Worm (Caenorhabditis elegans) whole organism, L3 larva: ENCODE measurements around the gene C34F11.2.

ENCODE experiments used
- ZK546.5 ChIP-seq: sonication (generic microtip); optimal IDR thresholded peaks from 2 replicates; lab custom pipeline; 2017; ENCODE audit warnings: missing biosample characterization, missing genetic modification characterization
- aly-2 ChIP-seq: fragments of 150-350 bp; optimal IDR thresholded peaks from 2 replicates; lab custom pipeline; 2014; ENCODE audit warnings: missing biosample characterization, missing genetic modification characterization
- ama-1 ChIP-seq: fragments of 150-350 bp; optimal IDR thresholded peaks from 2 replicates; lab custom pipeline; 2018
- ceh-16 ChIP-seq: sonication (generic microtip); optimal IDR thresholded peaks from 2 replicates; lab custom pipeline; 2017; ENCODE audit warnings: missing biosample characterization, missing genetic modification characterization
- ceh-28 ChIP-seq: fragments of 150-350 bp; optimal IDR thresholded peaks from 2 replicates; lab custom pipeline; 2014; ENCODE audit warnings: missing biosample characterization, missing genetic modification reagents, missing genetic modification characterization
- ceh-82 ChIP-seq: fragments of 150-350 bp; optimal IDR thresholded peaks from 2 replicates; lab custom pipeline; 2014; ENCODE audit warnings: missing biosample characterization, missing genetic modification characterization
- egl-27 ChIP-seq: sonication (generic microtip); optimal IDR thresholded peaks from 4 replicates; lab custom pipeline; 2017; ENCODE audit warnings: missing biosample characterization, missing genetic modification reagents, missing genetic modification characterization
- egl-5 ChIP-seq: fragments of 150-350 bp; optimal IDR thresholded peaks from 2 replicates; lab custom pipeline; 2017; ENCODE audit warnings: missing biosample characterization, missing genetic modification reagents, missing genetic modification characterization, inconsistent platforms
- elt-1 ChIP-seq: fragments of 150-350 bp; optimal IDR thresholded peaks from 2 replicates; lab custom pipeline; 2014; ENCODE audit warnings: missing biosample characterization, missing genetic modification characterization
- elt-2 ChIP-seq: sonication (generic microtip); optimal IDR thresholded peaks from 2 replicates; lab custom pipeline; 2016; ENCODE audit warnings: missing genetic modification reagents, mild to moderate bottlenecking, missing genetic modification characterization, missing compliant biosample characterization
- elt-3 ChIP-seq, 3 experiments: fragments of 150-350 bp in 1 of 3; sonication (generic microtip) in 2 of 3; optimal IDR thresholded peaks; 2 replicates in 2 of 3; 4 replicates in 1 of 3; lab custom pipeline; 2014 to 2017; ENCODE audit warnings: missing biosample characterization in 3 of 3, missing genetic modification characterization in 3 of 3
- fkh-2 ChIP-seq: fragments of 150-350 bp; optimal IDR thresholded peaks from 2 replicates; lab custom pipeline; 2014; ENCODE audit warnings: missing biosample characterization, missing genetic modification reagents, missing genetic modification characterization
- fos-1 ChIP-seq: fragments of 150-350 bp; optimal IDR thresholded peaks from 2 replicates; lab custom pipeline; 2014; ENCODE audit warnings: missing biosample characterization, missing genetic modification characterization
- hmg-11 ChIP-seq: sonication (generic microtip); optimal IDR thresholded peaks from 2 replicates; lab custom pipeline; 2016; ENCODE audit warnings: missing genetic modification characterization, missing compliant biosample characterization
- jun-1 ChIP-seq: fragments of 150-350 bp; optimal IDR thresholded peaks from 2 replicates; lab custom pipeline; 2014; ENCODE audit warnings: missing biosample characterization, missing genetic modification reagents, missing genetic modification characterization
- lin-15B ChIP-seq: fragments of 150-350 bp; optimal IDR thresholded peaks from 2 replicates; lab custom pipeline; 2014; ENCODE audit warnings: missing biosample characterization, missing genetic modification characterization
- lsy-12 ChIP-seq: sonication (generic microtip); optimal IDR thresholded peaks from 2 replicates; lab custom pipeline; 2016; ENCODE audit warnings: mild to moderate bottlenecking, missing genetic modification characterization, missing compliant biosample characterization
- mdl-1 ChIP-seq: fragments of 150-350 bp; optimal IDR thresholded peaks from 2 replicates; lab custom pipeline; 2014; ENCODE audit warnings: missing biosample characterization, missing genetic modification characterization
- mml-1 ChIP-seq: fragments of 150-350 bp; sonication (generic microtip); optimal IDR thresholded peaks from 3 replicates; lab custom pipeline; 2014; ENCODE audit warnings: missing biosample characterization, missing genetic modification characterization
- nfya-1 ChIP-seq: sonication (generic microtip); optimal IDR thresholded peaks from 2 replicates; lab custom pipeline; 2017; ENCODE audit warnings: missing genetic modification characterization, mild to moderate bottlenecking, missing compliant biosample characterization, antibody characterized with exemption, moderate library complexity; ENCODE audit not compliant: insufficient read depth
- nhr-11 ChIP-seq: fragments of 150-350 bp; optimal IDR thresholded peaks from 2 replicates; lab custom pipeline; 2014; ENCODE audit warnings: missing biosample characterization, missing genetic modification characterization
- nhr-12 ChIP-seq: fragments of 150-350 bp; optimal IDR thresholded peaks from 2 replicates; lab custom pipeline; 2014; ENCODE audit warnings: missing biosample characterization, missing genetic modification characterization
- nhr-23 ChIP-seq: fragments of 150-350 bp; optimal IDR thresholded peaks from 2 replicates; lab custom pipeline; 2014; ENCODE audit warnings: missing biosample characterization, missing genetic modification reagents, missing genetic modification characterization
- nhr-237 ChIP-seq: fragments of 150-350 bp; optimal IDR thresholded peaks from 2 replicates; lab custom pipeline; 2014; ENCODE audit warnings: missing biosample characterization, missing genetic modification characterization
- nhr-25 ChIP-seq: sonication (generic microtip); optimal IDR thresholded peaks from 2 replicates; lab custom pipeline; 2017; ENCODE audit warnings: missing biosample characterization, missing genetic modification characterization
- nhr-28 ChIP-seq: fragments of 150-350 bp; optimal IDR thresholded peaks from 2 replicates; lab custom pipeline; 2014; ENCODE audit warnings: missing biosample characterization, missing genetic modification characterization
- nhr-43 ChIP-seq: sonication (generic microtip); optimal IDR thresholded peaks from 2 replicates; lab custom pipeline; 2016; ENCODE audit warnings: mild to moderate bottlenecking, missing genetic modification characterization, missing compliant biosample characterization; ENCODE audit not compliant: poor library complexity, severe bottlenecking
- nhr-67 ChIP-seq: fragments of 150-350 bp; optimal IDR thresholded peaks from 2 replicates; lab custom pipeline; 2014; ENCODE audit warnings: missing biosample characterization, missing genetic modification characterization
- nhr-76 ChIP-seq: fragments of 150-350 bp; sonication (generic microtip); optimal IDR thresholded peaks from 5 replicates; lab custom pipeline; 2014; ENCODE audit warnings: missing biosample characterization, missing genetic modification characterization
- pha-4 ChIP-seq: fragments of 150-350 bp; optimal IDR thresholded peaks from 2 replicates; lab custom pipeline; 2014; ENCODE audit warnings: missing biosample characterization, missing genetic modification reagents, missing genetic modification characterization
- pqm-1 ChIP-seq: fragments of 150-350 bp; optimal IDR thresholded peaks from 2 replicates; lab custom pipeline; 2017; ENCODE audit warnings: missing biosample characterization, missing genetic modification characterization, inconsistent platforms
- sea-2 ChIP-seq: fragments of 150-350 bp; sonication (generic microtip); optimal IDR thresholded peaks from 4 replicates; lab custom pipeline; 2014; ENCODE audit warnings: missing biosample characterization, missing genetic modification reagents, missing genetic modification characterization
- tbx-2 ChIP-seq: sonication (generic microtip); optimal IDR thresholded peaks from 2 replicates; lab custom pipeline; 2016; ENCODE audit warnings: mild to moderate bottlenecking, missing genetic modification characterization, missing compliant biosample characterization
- unc-39 ChIP-seq: sonication (generic microtip); optimal IDR thresholded peaks from 4 replicates; lab custom pipeline; 2017; ENCODE audit warnings: missing biosample characterization, missing genetic modification characterization
- ztf-11 ChIP-seq: fragments of 150-350 bp; optimal IDR thresholded peaks from 2 replicates; lab custom pipeline; 2014; ENCODE audit warnings: missing biosample characterization, missing genetic modification characterization
- ztf-4 ChIP-seq: fragments of 150-350 bp; optimal IDR thresholded peaks from 2 replicates; lab custom pipeline; 2014; ENCODE audit warnings: missing biosample characterization, missing genetic modification characterization

Gene C34F11.2

ce11 chrII:5231111-5231510, 19.0 kb downstream of the C34F11.2 start, which contains the start of gene EGAP2.1:
Gene EGAP2.1, plus strand, starts transcription at chrII:5231411.
- TF ChIP-seq pha-4 (tag; lab: Kevin White, UChicago) = no peak
- TF ChIP-seq mdl-1 (tag; lab: Kevin White, UChicago) = no peak
- no peak for TF ChIP-seq elt-3 (tag; optimal IDR thresholded peaks at IDR 0.05; lab: Kevin White, UChicago)
- no peak for TF ChIP-seq sea-2 (GFP tag; lab: Kevin White, UChicago)
- no peak for TF ChIP-seq nhr-43 (tag; lab: Kevin White, UChicago)
- no peak for TF ChIP-seq nhr-67 (tag; lab: Kevin White, UChicago)
- TF ChIP-seq ZK546.5 (tag; lab: Kevin White, UChicago) = no peak
- TF ChIP-seq ceh-28 (tag; lab: Kevin White, UChicago) = no peak
- no peak for TF ChIP-seq ama-1 (lab: Kevin White, UChicago)
- no peak for TF ChIP-seq nfya-1 (tag; lab: Kevin White, UChicago)
- TF ChIP-seq ztf-4 = no peak
- TF ChIP-seq ceh-16 (tag; lab: Kevin White, UChicago) = no peak
- no peak for TF ChIP-seq lsy-12 (tag; lab: Kevin White, UChicago)
- TF ChIP-seq nhr-76 = no peak
- no peak for TF ChIP-seq lin-15B
- TF ChIP-seq aly-2 (tag; lab: Kevin White, UChicago) = no peak
- no peak for TF ChIP-seq nhr-11 (tag; lab: Kevin White, UChicago)
- TF ChIP-seq unc-39 = no peak
- TF ChIP-seq, all 47 proteins: peak for 0

ce11 chrII:5234728-5235127, 22.7 kb downstream of the C34F11.2 start:
- no peak for TF ChIP-seq ztf-11 (tag; lab: Kevin White, UChicago)
- peak; percentile 57 for TF ChIP-seq pqm-1 (tag; lab: Kevin White, UChicago)
- no peak for TF ChIP-seq mml-1 (tag; lab: Kevin White, UChicago)
- no peak for TF ChIP-seq hmg-11
- no peak for TF ChIP-seq nhr-25 (tag; lab: Kevin White, UChicago)
- TF ChIP-seq elt-2 = peak; percentile 84
- TF ChIP-seq egl-5 (tag; lab: Kevin White, UChicago) = no peak
- no peak for TF ChIP-seq ztf-4
- TF ChIP-seq, all 47 proteins: peak for 2

ce11 chrII:5235758-5236157, 23.7 kb downstream of the C34F11.2 start, which contains the start of gene pho-1:
Gene pho-1, minus strand, starts transcription at chrII:5235846.
- no peak for TF ChIP-seq lin-15B
- TF ChIP-seq mdl-1 (tag; lab: Kevin White, UChicago) = no peak
- peak; percentile 85 for TF ChIP-seq elt-2
- no peak for TF ChIP-seq nhr-12 (tag; lab: Kevin White, UChicago)
- no peak for TF ChIP-seq nhr-67 (tag; lab: Kevin White, UChicago)
- no peak for TF ChIP-seq sea-2 (GFP tag; lab: Kevin White, UChicago)
- TF ChIP-seq fos-1 = no peak
- TF ChIP-seq pqm-1 (tag; lab: Kevin White, UChicago) = peak; percentile 49
- no peak for TF ChIP-seq nfya-1 (tag; lab: Kevin White, UChicago)
- TF ChIP-seq ceh-28 (tag; lab: Kevin White, UChicago) = no peak

ce11 chrII:5237699-5238098, 25.6 kb downstream of the C34F11.2 start:
- TF ChIP-seq nfya-1 (tag; lab: Kevin White, UChicago) = peak; percentile 3
- TF ChIP-seq ztf-4 = no peak
- peak; percentile 4 for TF ChIP-seq lsy-12 (tag; lab: Kevin White, UChicago)
- TF ChIP-seq elt-2 = peak; percentile 57
- TF ChIP-seq elt-1 (tag; lab: Kevin White, UChicago) = no peak
- TF ChIP-seq pqm-1 (tag; lab: Kevin White, UChicago) = peak; percentile 26
- TF ChIP-seq, all 47 proteins: peak for 4

ce11 chrII:5238366-5238765, 26.3 kb downstream of the C34F11.2 start, which contains the start of gene pho-4:
Gene pho-4, minus strand, starts transcription at chrII:5238466.
- TF ChIP-seq nhr-43 (tag; lab: Kevin White, UChicago) = no peak
- no peak for TF ChIP-seq nhr-237
- no peak for TF ChIP-seq nhr-12 (tag; lab: Kevin White, UChicago)
- TF ChIP-seq pha-4 (tag; lab: Kevin White, UChicago) = no peak
- no peak for TF ChIP-seq ama-1 (lab: Kevin White, UChicago)
- no peak for TF ChIP-seq jun-1
- no peak for TF ChIP-seq egl-27 (tag; lab: Kevin White, UChicago)
- TF ChIP-seq elt-1 (tag; lab: Kevin White, UChicago) = no peak
- TF ChIP-seq hmg-11 = no peak
- no peak for TF ChIP-seq tbx-2 (tag; lab: Kevin White, UChicago)
- TF ChIP-seq nhr-28 (tag; lab: Kevin White, UChicago) = no peak
- TF ChIP-seq sea-2 (GFP tag; lab: Kevin White, UChicago) = no peak
- TF ChIP-seq ceh-82 (tag; lab: Kevin White, UChicago) = no peak
- TF ChIP-seq unc-39 = no peak
- TF ChIP-seq ztf-11 (tag; lab: Kevin White, UChicago) = no peak
- no peak for TF ChIP-seq nhr-23 (tag; lab: Kevin White, UChicago)
- no peak for TF ChIP-seq fkh-2
- no peak for TF ChIP-seq elt-2
- TF ChIP-seq, all 47 proteins: peak for 0
